Worm (Caenorhabditis elegans): Measurements from ENCODE around the gene C47D12.5.

Gene C47D12.5

ce11 chrII:11634681-11635527 lies 50.2 kb downstream of the C47D12.5 start:
- peak; percentile 3 for TF ChIP-seq elt-3 (tag; optimal IDR thresholded peaks at IDR 0.05)
- TF ChIP-seq ceh-39 (tag; optimal IDR thresholded peaks at IDR 0.05), result no peak
- no peak for TF ChIP-seq bed-3 (GFP tag; optimal IDR thresholded peaks at IDR 0.05)
- peak; percentile 81 for TF ChIP-seq drap-1 (GFP tag; optimal IDR thresholded peaks at IDR 0.05)
- TF ChIP-seq mab-5 (tag; optimal IDR thresholded peaks at IDR 0.05), result no peak
- peak; percentile 91 for TF ChIP-seq pha-4 (tag; optimal IDR thresholded peaks at IDR 0.05)
- no peak for TF ChIP-seq tbx-8 (GFP tag; optimal IDR thresholded peaks at IDR 0.05)
- TF ChIP-seq ztf-11 (tag; optimal IDR thresholded peaks at IDR 0.05), result peak; percentile 56
- peak; percentile 8 for TF ChIP-seq elt-1 (tag; optimal IDR thresholded peaks at IDR 0.05; ENCODE audit: borderline replicate concordance, insufficient read depth)
- TF ChIP-seq nhr-12 (tag; optimal IDR thresholded peaks at IDR 0.05), result no peak
- no peak for TF ChIP-seq ceh-83 (GFP tag; optimal IDR thresholded peaks at IDR 0.05)
- TF ChIP-seq mep-1 (tag; optimal IDR thresholded peaks at IDR 0.05), result no peak
- no peak for TF ChIP-seq unc-39 (tag; optimal IDR thresholded peaks at IDR 0.05)
- peak; percentile 49 for TF ChIP-seq hlh-1 (tag; optimal IDR thresholded peaks at IDR 0.05)
- TF ChIP-seq ham-2 (GFP tag; optimal IDR thresholded peaks at IDR 0.05), result peak; percentile 94
- TF ChIP-seq nhr-76 (tag; optimal IDR thresholded peaks at IDR 0.05), result peak; percentile 11
- peak; percentile 81 for TF ChIP-seq unc-62 (GFP tag; optimal IDR thresholded peaks at IDR 0.05)
- TF ChIP-seq nhr-237 (tag; optimal IDR thresholded peaks at IDR 0.05), result peak; percentile 54
- no peak for TF ChIP-seq blmp-1 (tag; optimal IDR thresholded peaks at IDR 0.05)
- TF ChIP-seq sptf-1 (tag; optimal IDR thresholded peaks at IDR 0.05), result peak; percentile 83
- peak; percentile 63 for TF ChIP-seq M03D4.4 (tag; optimal IDR thresholded peaks at IDR 0.05)
- peak; percentile 59 for TF ChIP-seq lsy-2 (tag; optimal IDR thresholded peaks at IDR 0.05)
- TF ChIP-seq lin-13 (tag; optimal IDR thresholded peaks at IDR 0.05), result peak; percentile 41
- TF ChIP-seq mls-2 (tag; optimal IDR thresholded peaks at IDR 0.05), result peak; percentile 89
- peak; percentile 17 for TF ChIP-seq lin-32 (GFP tag; optimal IDR thresholded peaks at IDR 0.05)
- TF ChIP-seq ceh-43 (GFP tag; optimal IDR thresholded peaks at IDR 0.05), result no peak
- no peak for TF ChIP-seq nhr-28 (tag; optimal IDR thresholded peaks at IDR 0.05)
- peak; percentile 34 for TF ChIP-seq sem-2 (GFP tag; optimal IDR thresholded peaks at IDR 0.05)
- no peak for TF ChIP-seq flh-1 (GFP tag; optimal IDR thresholded peaks at IDR 0.05)
- TF ChIP-seq ces-1 (GFP tag; optimal IDR thresholded peaks at IDR 0.05), result peak; percentile 35
- TF ChIP-seq zip-8 (tag; optimal IDR thresholded peaks at IDR 0.05), result no peak
- peak; percentile 73 for TF ChIP-seq unc-120 (tag; optimal IDR thresholded peaks at IDR 0.05; ENCODE audit: poor library complexity, severe bottlenecking)
- TF ChIP-seq snpc-4 (tag; optimal IDR thresholded peaks at IDR 0.05), result no peak
- no peak for TF ChIP-seq nhr-2 (tag; optimal IDR thresholded peaks at IDR 0.05)
- TF ChIP-seq cnd-1 (tag; optimal IDR thresholded peaks at IDR 0.05), result peak; percentile 76

ce11 chrII:11634057-11634676 lies 50.9 kb downstream of the C47D12.5 start:
- peak; percentile 30 for TF ChIP-seq blmp-1 (tag; optimal IDR thresholded peaks at IDR 0.05)
- TF ChIP-seq ces-1 (GFP tag; optimal IDR thresholded peaks at IDR 0.05), result peak; percentile 43
- no peak for TF ChIP-seq flh-1 (GFP tag; optimal IDR thresholded peaks at IDR 0.05)
- peak; percentile 18 for TF ChIP-seq ceh-39 (tag; optimal IDR thresholded peaks at IDR 0.05)
- no peak for TF ChIP-seq nhr-28 (tag; optimal IDR thresholded peaks at IDR 0.05)
- peak; percentile 71 for TF ChIP-seq lin-13 (tag; optimal IDR thresholded peaks at IDR 0.05)
- peak; percentile 34 for TF ChIP-seq nhr-237 (tag; optimal IDR thresholded peaks at IDR 0.05)
- no peak for TF ChIP-seq bed-3 (GFP tag; optimal IDR thresholded peaks at IDR 0.05)
- TF ChIP-seq pha-4 (tag; optimal IDR thresholded peaks at IDR 0.05), result peak; percentile 89
- TF ChIP-seq nhr-12 (tag; optimal IDR thresholded peaks at IDR 0.05), result no peak
- TF ChIP-seq elt-1 (tag; optimal IDR thresholded peaks at IDR 0.05; ENCODE audit: borderline replicate concordance, insufficient read depth), result no peak
- peak; percentile 61 for TF ChIP-seq M03D4.4 (tag; optimal IDR thresholded peaks at IDR 0.05)
- no peak for TF ChIP-seq lin-32 (GFP tag; optimal IDR thresholded peaks at IDR 0.05)
- no peak for TF ChIP-seq sem-2 (GFP tag; optimal IDR thresholded peaks at IDR 0.05)
- TF ChIP-seq lsy-2 (tag; optimal IDR thresholded peaks at IDR 0.05), result peak; percentile 48
- TF ChIP-seq unc-120 (tag; optimal IDR thresholded peaks at IDR 0.05; ENCODE audit: poor library complexity, severe bottlenecking), result peak; percentile 97
- peak; percentile 82 for TF ChIP-seq unc-62 (GFP tag; optimal IDR thresholded peaks at IDR 0.05)
- peak; percentile 82 for TF ChIP-seq drap-1 (GFP tag; optimal IDR thresholded peaks at IDR 0.05)
- peak; percentile 49 for TF ChIP-seq ceh-43 (GFP tag; optimal IDR thresholded peaks at IDR 0.05)
- TF ChIP-seq hlh-1 (tag; optimal IDR thresholded peaks at IDR 0.05), result peak; percentile 72
- TF ChIP-seq elt-3 (tag; optimal IDR thresholded peaks at IDR 0.05), result peak; percentile 33
- no peak for TF ChIP-seq snpc-4 (tag; optimal IDR thresholded peaks at IDR 0.05)
- peak; percentile 41 for TF ChIP-seq cnd-1 (tag; optimal IDR thresholded peaks at IDR 0.05)
- peak; percentile 31 for TF ChIP-seq ceh-83 (GFP tag; optimal IDR thresholded peaks at IDR 0.05)
- TF ChIP-seq tbx-8 (GFP tag; optimal IDR thresholded peaks at IDR 0.05), result no peak
- no peak for TF ChIP-seq mab-5 (tag; optimal IDR thresholded peaks at IDR 0.05)
- TF ChIP-seq mep-1 (tag; optimal IDR thresholded peaks at IDR 0.05), result peak; percentile 52
- TF ChIP-seq mls-2 (tag; optimal IDR thresholded peaks at IDR 0.05), result peak; percentile 90
- TF ChIP-seq ztf-11 (tag; optimal IDR thresholded peaks at IDR 0.05), result peak; percentile 86
- peak; percentile 99 for TF ChIP-seq ham-2 (GFP tag; optimal IDR thresholded peaks at IDR 0.05)
- TF ChIP-seq nhr-2 (tag; optimal IDR thresholded peaks at IDR 0.05), result peak; percentile 16
- TF ChIP-seq zip-8 (tag; optimal IDR thresholded peaks at IDR 0.05), result peak; percentile 2
- no peak for TF ChIP-seq nhr-76 (tag; optimal IDR thresholded peaks at IDR 0.05)
- TF ChIP-seq sptf-1 (tag; optimal IDR thresholded peaks at IDR 0.05), result peak; percentile 84
- TF ChIP-seq unc-39 (tag; optimal IDR thresholded peaks at IDR 0.05), result no peak
